Fruit fly (Drosophila melanogaster): ENCODE measurements around the gene Jon99Fi.

dm6 chr3R:30466515-30466914, 22.2 kb upstream of the Jon99Fi start:
- TF ChIP-seq pan (optimal IDR thresholded peaks at IDR 0.05) = no peak
- no peak for TF ChIP-seq CG32264 (GFP tag; optimal IDR thresholded peaks at IDR 0.05)
- no peak for TF ChIP-seq dsf (GFP tag; optimal IDR thresholded peaks at IDR 0.05; ENCODE audit: borderline replicate concordance)
- TF ChIP-seq h (GFP tag; optimal IDR thresholded peaks at IDR 0.05) = no peak
- TF ChIP-seq Abd-B (GFP tag; optimal IDR thresholded peaks at IDR 0.05) = no peak
- no peak for TF ChIP-seq foxo (GFP tag; optimal IDR thresholded peaks at IDR 0.05)
- no peak for TF ChIP-seq Dfd (GFP tag; optimal IDR thresholded peaks at IDR 0.05)
- TF ChIP-seq psq (GFP tag; optimal IDR thresholded peaks at IDR 0.05) = no peak
- no peak for TF ChIP-seq sage (GFP tag; optimal IDR thresholded peaks at IDR 0.05)
